Worm (Caenorhabditis elegans): Measurements from ENCODE around the gene eif-1.

DNA sequence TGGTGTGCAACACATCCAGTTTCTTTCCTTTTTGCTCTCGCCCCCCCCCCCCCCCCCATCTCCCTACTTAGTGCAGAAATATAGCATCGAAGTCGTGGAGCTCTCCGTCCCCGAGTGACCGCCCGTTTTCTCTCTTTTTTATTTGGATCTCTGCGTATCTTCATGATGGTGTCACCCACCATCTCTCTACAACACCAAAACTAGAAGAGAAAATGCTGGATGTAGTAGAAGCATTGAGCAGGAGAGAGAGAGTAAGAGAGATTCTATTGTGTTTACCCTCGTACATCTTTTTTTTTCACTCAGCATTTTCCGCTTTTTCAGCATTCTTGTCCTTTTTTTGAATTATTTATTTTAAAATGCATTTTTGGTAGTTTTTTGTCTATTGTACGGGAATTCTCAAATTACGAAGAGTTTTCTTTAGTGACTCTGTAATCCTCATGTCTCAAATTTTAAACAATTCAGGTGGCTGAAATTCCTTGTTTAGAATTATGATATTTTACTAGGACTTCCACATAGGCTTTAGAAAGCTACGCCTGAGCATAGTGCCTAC is 49.1 kb upstream of the eif-1 start:
- no peak for TF ChIP-seq nhr-237 (tag; optimal IDR thresholded peaks at IDR 0.05)
- TF ChIP-seq jun-1 (tag; optimal IDR thresholded peaks at IDR 0.05), result no peak
- TF ChIP-seq nhr-77 (tag; optimal IDR thresholded peaks at IDR 0.05), result no peak
- no peak for TF ChIP-seq blmp-1 (tag; optimal IDR thresholded peaks at IDR 0.05)
- TF ChIP-seq dsc-1 (tag; optimal IDR thresholded peaks at IDR 0.05), result no peak
- TF ChIP-seq unc-86 (tag; optimal IDR thresholded peaks at IDR 0.05), result peak; percentile 57
- no peak for TF ChIP-seq nhr-28 (tag; optimal IDR thresholded peaks at IDR 0.05)
- TF ChIP-seq aly-2 (tag; optimal IDR thresholded peaks at IDR 0.05), result no peak
- no peak for TF ChIP-seq lin-13 (GFP tag; optimal IDR thresholded peaks at IDR 0.05)
- no peak for TF ChIP-seq ama-1 (optimal IDR thresholded peaks at IDR 0.05)
- TF ChIP-seq lin-39 (tag; optimal IDR thresholded peaks at IDR 0.05), result no peak
- no peak for TF ChIP-seq pax-3 (tag; optimal IDR thresholded peaks at IDR 0.05)
- TF ChIP-seq dpl-1 (GFP tag; optimal IDR thresholded peaks at IDR 0.05), result no peak
- no peak for TF ChIP-seq skn-1 (tag; optimal IDR thresholded peaks at IDR 0.05)
